Fruit fly (Drosophila melanogaster): ENCODE results near the gene Gr36b.

- no peak for TF ChIP-seq CG8478 (optimal IDR thresholded peaks at IDR 0.05)
- TF ChIP-seq CTCF (optimal IDR thresholded peaks at IDR 0.05): no peak
These were observed 48.5 kb downstream of the Gr36b start for dm6 chr2L:17227102-17227501.

Measured in S2 (cell line).